Worm (Caenorhabditis elegans): ENCODE results near the gene rbm-39.
A peak's percentile ranks its signal among the peaks of the same experiment; 100 is the strongest.
"Not testable (repeated sequence)": the region's sequence is repeated elsewhere in the genome, so short reads cannot be mapped to it uniquely, and the experiment has no call there.

Gene rbm-39

DNA sequence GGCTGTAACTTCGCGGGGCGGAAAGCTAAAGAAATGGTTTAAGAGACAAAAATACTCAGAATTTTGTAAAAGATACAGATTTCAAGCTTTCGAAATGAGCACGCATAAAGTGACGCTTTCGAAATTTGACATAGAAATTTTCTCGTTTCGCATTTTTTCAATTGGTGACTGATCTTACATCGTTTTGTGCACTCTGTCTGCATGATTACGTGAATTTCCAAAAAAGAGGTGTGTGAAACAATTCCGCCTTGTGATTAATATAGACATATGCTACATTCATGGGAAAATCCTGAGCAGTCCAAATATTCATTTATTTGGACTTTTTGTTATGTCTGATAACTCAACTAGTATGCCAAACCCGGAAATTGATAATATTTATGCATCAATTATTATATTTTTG lies 33.3 kb downstream of the rbm-39 start, which contains the start of gene srx-12:
Gene srx-12, plus strand, starts transcription at position 301 of the 400 bp plus-strand sequence.
- TF ChIP-seq nhr-25 (tag; optimal IDR thresholded peaks at IDR 0.05) (no peak), ceh-28 (tag; optimal IDR thresholded peaks at IDR 0.05) (no peak), nfya-1 (tag; optimal IDR thresholded peaks at IDR 0.05; ENCODE audit: insufficient read depth) (no peak), nhr-237 (tag; optimal IDR thresholded peaks at IDR 0.05) (no peak), egl-27 (tag; optimal IDR thresholded peaks at IDR 0.05) (no peak), nhr-11 (tag; optimal IDR thresholded peaks at IDR 0.05) (no peak), sea-2 (GFP tag; optimal IDR thresholded peaks at IDR 0.05) (no peak), nhr-77 (tag; optimal IDR thresholded peaks at IDR 0.05) (no peak), nhr-12 (tag; optimal IDR thresholded peaks at IDR 0.05) (no peak), ceh-82 (tag; optimal IDR thresholded peaks at IDR 0.05) (no peak), daf-12 (tag; optimal IDR thresholded peaks at IDR 0.05) (no peak), snpc-4 (tag; optimal IDR thresholded peaks at IDR 0.05) (no peak), hmg-11 (tag; optimal IDR thresholded peaks at IDR 0.05) (no peak), nhr-76 (tag; optimal IDR thresholded peaks at IDR 0.05) (no peak), lsy-12 (tag; optimal IDR thresholded peaks at IDR 0.05) (no peak), nhr-28 (tag; optimal IDR thresholded peaks at IDR 0.05) (no peak), lin-15B (tag; optimal IDR thresholded peaks at IDR 0.05) (no peak)

DNA sequence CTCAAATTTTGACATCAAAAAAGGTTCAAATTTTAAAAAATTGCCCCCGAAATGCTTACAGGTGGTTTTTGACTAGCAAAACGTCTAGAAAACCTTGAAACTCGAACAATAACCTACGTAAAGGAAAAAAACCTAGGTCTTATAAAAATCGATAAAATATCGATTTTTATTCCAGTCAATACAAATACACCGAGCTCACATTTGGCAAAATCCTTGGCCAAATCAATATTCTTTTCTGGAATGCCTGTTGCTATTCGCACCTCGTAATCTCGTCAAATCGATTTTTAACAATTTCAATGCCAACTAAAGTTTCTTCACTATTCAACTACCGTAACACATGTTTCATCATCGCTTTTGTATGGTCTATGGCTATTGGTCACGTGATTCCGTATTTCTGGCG lies 34.6 kb downstream of the rbm-39 start:
- no peak for TF ChIP-seq ceh-82 (tag; optimal IDR thresholded peaks at IDR 0.05)
- TF ChIP-seq lin-15B (tag; optimal IDR thresholded peaks at IDR 0.05) = no peak
- no peak for TF ChIP-seq R02D3.7 (tag; optimal IDR thresholded peaks at IDR 0.05)
- peak; percentile 53 for TF ChIP-seq ceh-28 (tag; optimal IDR thresholded peaks at IDR 0.05)
- no peak for TF ChIP-seq ztf-11 (tag; optimal IDR thresholded peaks at IDR 0.05)
- TF ChIP-seq lin-39 (tag; optimal IDR thresholded peaks at IDR 0.05) = no peak

DNA sequence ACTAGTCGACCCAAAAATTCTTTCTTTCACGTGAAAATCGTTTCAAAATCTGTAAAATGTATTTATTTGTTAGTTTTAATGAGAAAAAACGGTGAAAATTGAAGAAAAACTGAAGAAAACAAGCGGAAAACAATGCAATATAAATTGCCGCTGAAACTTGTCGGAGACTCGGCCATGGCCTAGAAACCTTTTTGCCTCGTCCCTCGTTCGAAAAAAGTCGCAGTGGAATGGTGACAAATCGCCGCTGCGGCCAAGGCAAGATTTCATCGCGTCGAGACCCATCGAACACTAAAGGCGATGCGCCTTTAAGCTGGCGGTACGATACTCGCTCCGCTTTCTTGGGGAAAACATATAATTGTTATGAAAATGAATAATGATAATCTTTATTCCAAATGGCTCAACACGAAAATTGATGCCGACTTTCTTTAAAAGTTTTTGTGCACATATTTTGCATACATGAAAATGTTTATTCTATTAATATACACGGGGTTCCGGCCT lies 39.3 kb downstream of the rbm-39 start, which contains the start of gene Y55F3AM.21:
Gene Y55F3AM.21, minus strand, starts transcription at position 51 of the 498 bp plus-strand sequence.
- not testable (repeated sequence) for TF ChIP-seq lin-15B, daf-12, R02D3.7 (tag; optimal IDR thresholded peaks at IDR 0.05)

DNA sequence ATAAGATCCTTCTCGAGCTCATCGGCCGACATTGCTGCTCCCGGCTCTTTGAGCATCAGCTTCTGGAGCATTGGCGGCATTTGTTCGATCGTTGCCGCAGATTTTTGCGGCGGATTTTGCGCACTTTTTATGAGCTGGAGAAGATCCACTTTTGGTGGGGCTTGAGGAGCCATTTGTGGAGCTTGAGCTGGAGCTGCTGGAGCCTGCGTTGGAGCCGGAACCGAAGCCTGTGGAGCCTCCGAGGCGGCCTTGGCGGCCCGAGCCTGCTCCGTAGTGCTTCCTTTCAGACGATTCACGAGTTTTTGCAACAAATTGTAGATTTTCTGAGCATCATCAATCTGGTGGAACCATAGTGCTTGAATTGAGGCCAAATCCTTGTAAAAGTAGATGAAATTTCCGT lies 41.6 kb downstream of the rbm-39 start:
- TF ChIP-seq nhr-11 (tag; optimal IDR thresholded peaks at IDR 0.05) = no peak
- no peak for TF ChIP-seq lin-15B (tag; optimal IDR thresholded peaks at IDR 0.05)
- TF ChIP-seq mml-1 (tag; optimal IDR thresholded peaks at IDR 0.05) = no peak
- TF ChIP-seq nhr-12 (tag; optimal IDR thresholded peaks at IDR 0.05) = no peak
- no peak for TF ChIP-seq pqm-1 (tag; optimal IDR thresholded peaks at IDR 0.05)
- no peak for TF ChIP-seq ztf-11 (tag; optimal IDR thresholded peaks at IDR 0.05)
- TF ChIP-seq ztf-4 (tag; optimal IDR thresholded peaks at IDR 0.05) = no peak
- no peak for TF ChIP-seq egl-5 (tag; optimal IDR thresholded peaks at IDR 0.05)
- TF ChIP-seq nhr-28 (tag; optimal IDR thresholded peaks at IDR 0.05) = no peak

DNA sequence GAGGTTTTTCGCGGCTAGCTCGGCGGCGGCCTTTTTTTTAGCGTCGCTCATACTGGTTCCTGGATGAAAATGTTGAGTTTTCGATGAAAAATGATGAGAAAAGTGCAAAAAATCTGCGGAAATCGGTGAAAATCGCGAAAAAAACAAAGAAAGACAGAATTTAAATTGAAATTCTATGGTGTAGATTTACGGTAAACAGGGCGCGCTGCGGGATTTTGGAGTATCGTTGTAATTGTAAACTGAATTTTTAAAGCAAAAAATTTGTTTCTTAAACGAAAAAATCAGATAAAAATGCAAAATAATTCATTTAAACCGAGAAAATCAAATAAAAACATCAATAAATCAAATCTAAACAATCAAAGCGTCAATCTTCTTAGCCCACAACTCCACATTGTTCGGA lies 42.3 kb downstream of the rbm-39 start, which contains the start of gene dcap-1:
Gene dcap-1, minus strand, starts transcription at position 59 of the 400 bp plus-strand sequence.
- TF ChIP-seq daf-12 (tag; optimal IDR thresholded peaks at IDR 0.05) (no peak), ztf-11 (tag; optimal IDR thresholded peaks at IDR 0.05) (no peak), skn-1 (tag; optimal IDR thresholded peaks at IDR 0.05) (no peak), lin-15B (tag; optimal IDR thresholded peaks at IDR 0.05) (peak; percentile 64), ama-1 (optimal IDR thresholded peaks at IDR 0.05) (peak; percentile 12), unc-39 (tag; optimal IDR thresholded peaks at IDR 0.05) (no peak), egl-5 (tag; optimal IDR thresholded peaks at IDR 0.05) (no peak), ceh-82 (tag; optimal IDR thresholded peaks at IDR 0.05) (no peak), nhr-23 (tag; optimal IDR thresholded peaks at IDR 0.05) (no peak), mdl-1 (tag; optimal IDR thresholded peaks at IDR 0.05) (no peak), fos-1 (tag; optimal IDR thresholded peaks at IDR 0.05) (no peak), nhr-76 (tag; optimal IDR thresholded peaks at IDR 0.05) (no peak), nhr-77 (tag; optimal IDR thresholded peaks at IDR 0.05) (no peak), sea-2 (GFP tag; optimal IDR thresholded peaks at IDR 0.05) (no peak), lsy-12 (tag; optimal IDR thresholded peaks at IDR 0.05) (no peak), nfya-1 (tag; optimal IDR thresholded peaks at IDR 0.05; ENCODE audit: insufficient read depth) (peak; percentile 21), jun-1 (tag; optimal IDR thresholded peaks at IDR 0.05) (no peak), nhr-237 (tag; optimal IDR thresholded peaks at IDR 0.05) (no peak), tbx-2 (tag; optimal IDR thresholded peaks at IDR 0.05) (no peak), nhr-28 (tag; optimal IDR thresholded peaks at IDR 0.05) (no peak), nhr-12 (tag; optimal IDR thresholded peaks at IDR 0.05) (no peak), nhr-43 (tag; optimal IDR thresholded peaks at IDR 0.05; ENCODE audit: poor library complexity, severe bottlenecking) (no peak), lin-39 (tag; optimal IDR thresholded peaks at IDR 0.05) (no peak), R02D3.7 (tag; optimal IDR thresholded peaks at IDR 0.05) (peak; percentile 95), ceh-28 (tag; optimal IDR thresholded peaks at IDR 0.05) (no peak), egl-27 (tag; optimal IDR thresholded peaks at IDR 0.05) (no peak), eor-1 (tag; optimal IDR thresholded peaks at IDR 0.05) (no peak), nhr-11 (tag; optimal IDR thresholded peaks at IDR 0.05) (no peak), elt-3 (tag; optimal IDR thresholded peaks at IDR 0.05) (no peak), aly-2 (tag; optimal IDR thresholded peaks at IDR 0.05) (no peak), hmg-11 (tag; optimal IDR thresholded peaks at IDR 0.05) (peak; percentile 2), ceh-9 (tag; optimal IDR thresholded peaks at IDR 0.05) (no peak), ztf-4 (tag; optimal IDR thresholded peaks at IDR 0.05) (no peak), nhr-67 (tag; optimal IDR thresholded peaks at IDR 0.05) (no peak), unc-62 (GFP tag; optimal IDR thresholded peaks at IDR 0.05) (no peak), elt-1 (tag; optimal IDR thresholded peaks at IDR 0.05) (no peak), fkh-2 (tag; optimal IDR thresholded peaks at IDR 0.05) (no peak)

Data from whole organism, L3 larva.